Fruit fly (Drosophila melanogaster) S2 (cell line): ENCODE results near the gene Rh4.

Experiments used
- CG8478 ChIP-seq: fragments of >200 bp; optimal IDR thresholded peaks from 2 replicates; lab custom pipeline; 2018
- CTCF ChIP-seq, 2 experiments: fragments of >200 bp; optimal IDR thresholded peaks; 2 replicates each; lab custom pipeline; 2018

DNA sequence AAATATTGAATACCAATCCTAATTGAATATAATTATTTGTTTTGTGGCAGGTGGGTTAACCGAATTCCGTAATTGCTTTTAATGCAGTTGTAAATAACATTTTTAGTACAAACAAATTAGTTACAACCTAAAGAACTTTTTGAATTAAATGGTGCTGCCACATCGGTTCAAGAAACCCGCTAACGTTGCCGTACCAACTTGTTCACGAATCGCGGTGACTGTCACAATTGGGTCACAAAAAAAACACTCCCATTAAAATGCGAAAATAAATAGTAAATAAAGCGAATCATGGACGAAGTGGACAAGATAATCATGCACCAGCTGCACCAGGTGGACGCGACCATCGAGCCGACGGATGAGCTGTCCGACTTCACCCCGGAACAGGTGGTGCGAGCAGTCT lies 641 bp upstream of the Rh4 start, which contains the start of gene CG9951:
- no peak for TF ChIP-seq CTCF (optimal IDR thresholded peaks at IDR 0.05; lab: Kevin White, UChicago)
- no peak for TF ChIP-seq CG8478 (lab: Kevin White, UChicago)
